Fruit fly (Drosophila melanogaster) whole organism, embryonic: ENCODE results near the gene CG34451.
A peak's percentile ranks its signal among the peaks of the same experiment; 100 is the strongest.

ENCODE experiments used
- Aef1 ChIP-seq: fragments of 200-800 bp; sonication (Bioruptor generic); IDR thresholded peaks from 3 replicates; pipeline ENCODE4 v1.3.6; 2022; ENCODE audit warnings: missing biosample characterization, missing genetic modification characterization
- Atf6 ChIP-seq: fragments of 200-800 bp; sonication (Bioruptor generic); IDR thresholded peaks from 2 replicates; pipeline ENCODE4 v1.3.6; 2022; ENCODE audit warnings: missing biosample characterization, missing genetic modification characterization
- BEAF-32 ChIP-seq: fragments of 200-800 bp; sonication (Bioruptor generic); optimal IDR thresholded peaks from 3 replicates; lab custom pipeline; 2017; ENCODE audit warnings: missing biosample characterization, missing genetic modification characterization, mild to moderate bottlenecking, moderate library complexity, missing genetic modification reagents
- CG1024 ChIP-seq: fragments of 200-800 bp; sonication (Bioruptor generic); IDR thresholded peaks from 2 replicates; pipeline ENCODE4 v1.3.6; 2022; ENCODE audit warnings: missing biosample characterization, missing genetic modification characterization
- CG10654 ChIP-seq: fragments of 200-800 bp; sonication (Bioruptor generic); optimal IDR thresholded peaks from 2 replicates; lab custom pipeline; 2016; ENCODE audit warnings: missing biosample characterization, missing genetic modification characterization
- CG13424 ChIP-seq: fragments of 200-800 bp; sonication (Bioruptor generic); optimal IDR thresholded peaks from 2 replicates; lab custom pipeline; 2019; ENCODE audit warnings: missing biosample characterization, mild to moderate bottlenecking, missing genetic modification characterization, moderate library complexity
- CG14667 ChIP-seq: fragments of 200-800 bp; sonication (Bioruptor generic); IDR thresholded peaks from 2 replicates; pipeline ENCODE4 v1.3.6; 2022; ENCODE audit warnings: missing biosample characterization, missing genetic modification characterization
- CG14965 ChIP-seq: fragments of 200-800 bp; sonication (Bioruptor generic); optimal IDR thresholded peaks from 2 replicates; lab custom pipeline; 2016; ENCODE audit warnings: missing biosample characterization, missing genetic modification characterization, borderline replicate concordance
- CG17186 ChIP-seq: fragments of 200-800 bp; sonication (Bioruptor generic); optimal IDR thresholded peaks from 3 replicates; lab custom pipeline; 2017; ENCODE audit warnings: missing biosample characterization, missing genetic modification reagents, missing genetic modification characterization
- CG31441 ChIP-seq: fragments of 200-800 bp; sonication (Bioruptor generic); IDR thresholded peaks from 2 replicates; pipeline ENCODE4 v1.3.6; 2022; ENCODE audit warnings: missing biosample characterization, missing genetic modification characterization
- CG32532 ChIP-seq: fragments of 200-800 bp; sonication (Bioruptor generic); IDR thresholded peaks from 2 replicates; pipeline ENCODE4 v1.3.6; 2022; ENCODE audit warnings: missing biosample characterization, missing genetic modification characterization
- CG42726 ChIP-seq: fragments of 200-800 bp; sonication (Bioruptor generic); IDR thresholded peaks from 2 replicates; pipeline ENCODE4 v1.3.6; 2022; ENCODE audit warnings: missing biosample characterization, missing genetic modification characterization; ENCODE audit not compliant: partially characterized antibody
- CG4282 ChIP-seq: fragments of 200-800 bp; sonication (Bioruptor generic); optimal IDR thresholded peaks from 2 replicates; lab custom pipeline; 2016; ENCODE audit warnings: missing biosample characterization, missing genetic modification characterization
- CG4328 ChIP-seq: fragments of 200-800 bp; sonication (Bioruptor generic); optimal IDR thresholded peaks from 3 replicates; lab custom pipeline; 2017; ENCODE audit warnings: missing biosample characterization, missing genetic modification reagents, missing genetic modification characterization
- CG4360 ChIP-seq: fragments of 200-800 bp; sonication (Bioruptor generic); IDR thresholded peaks from 2 replicates; pipeline ENCODE4 v1.3.6; 2022; ENCODE audit warnings: missing biosample characterization, missing genetic modification characterization
- CG4820 ChIP-seq: fragments of 200-800 bp; sonication (Bioruptor generic); optimal IDR thresholded peaks from 3 replicates; lab custom pipeline; 2016; ENCODE audit warnings: missing biosample characterization, missing genetic modification characterization
- CG6854 ChIP-seq: fragments of 200-800 bp; sonication (Bioruptor generic); optimal IDR thresholded peaks from 3 replicates; lab custom pipeline; 2017; ENCODE audit warnings: missing biosample characterization, mild to moderate bottlenecking, missing genetic modification characterization
- CG7271 ChIP-seq: fragments of 200-800 bp; sonication (Bioruptor generic); optimal IDR thresholded peaks from 2 replicates; lab custom pipeline; 2018; ENCODE audit warnings: missing biosample characterization, mild to moderate bottlenecking, missing genetic modification characterization, moderate library complexity
- CG7556 ChIP-seq: fragments of 200-800 bp; sonication (Bioruptor generic); optimal IDR thresholded peaks from 2 replicates; lab custom pipeline; 2017; ENCODE audit warnings: missing biosample characterization, mild to moderate bottlenecking, missing genetic modification characterization
- CG7987 ChIP-seq: fragments of 200-800 bp; sonication (Bioruptor generic); optimal IDR thresholded peaks from 2 replicates; lab custom pipeline; 2018; ENCODE audit warnings: missing biosample characterization, mild to moderate bottlenecking, missing genetic modification characterization, moderate library complexity
- CG8359 ChIP-seq: fragments of 200-800 bp; sonication (Bioruptor generic); optimal IDR thresholded peaks from 2 replicates; lab custom pipeline; 2017; ENCODE audit warnings: missing biosample characterization, mild to moderate bottlenecking, missing genetic modification characterization, borderline replicate concordance
- Dip3 ChIP-seq: fragments of 200-800 bp; sonication (Bioruptor generic); optimal IDR thresholded peaks from 3 replicates; lab custom pipeline; 2016; ENCODE audit warnings: missing biosample characterization, missing genetic modification characterization
- GATAe ChIP-seq: fragments of 200-800 bp; sonication (Bioruptor generic); conservative IDR thresholded peaks from 2 replicates; pipeline ENCODE4 v1.3.6; 2022; ENCODE audit warnings: missing biosample characterization, missing genetic modification characterization
- Hsf ChIP-seq: fragments of 200-800 bp; sonication (Bioruptor generic); optimal IDR thresholded peaks from 3 replicates; lab custom pipeline; 2016; ENCODE audit warnings: missing biosample characterization, missing genetic modification characterization
- Jarid2 ChIP-seq: fragments of 200-800 bp; sonication (Bioruptor generic); optimal IDR thresholded peaks from 3 replicates; lab custom pipeline; 2017; ENCODE audit warnings: mild to moderate bottlenecking, missing biosample characterization, missing genetic modification reagents, missing genetic modification characterization
- MESR4 ChIP-seq: fragments of 200-800 bp; sonication (Bioruptor generic); optimal IDR thresholded peaks from 2 replicates; lab custom pipeline; 2018; ENCODE audit warnings: missing biosample characterization, mild to moderate bottlenecking, missing genetic modification characterization, moderate library complexity
- Mrtf ChIP-seq: fragments of 200-800 bp; sonication (Bioruptor generic); IDR thresholded peaks from 3 replicates; pipeline ENCODE4 v1.3.6; 2022; ENCODE audit warnings: missing biosample characterization, missing genetic modification characterization
- NfI ChIP-seq: fragments of 200-800 bp; sonication (Bioruptor generic); optimal IDR thresholded peaks from 3 replicates; lab custom pipeline; 2018; ENCODE audit warnings: missing biosample characterization, mild to moderate bottlenecking, missing genetic modification characterization, moderate library complexity
- Scr ChIP-seq: fragments of 200-800 bp; sonication (Bioruptor generic); IDR thresholded peaks from 2 replicates; pipeline ENCODE4 v1.3.6; 2022; ENCODE audit warnings: missing biosample characterization, missing genetic modification characterization; ENCODE audit not compliant: partially characterized antibody
- Sox100B ChIP-seq: fragments of 200-800 bp; sonication (Bioruptor generic); optimal IDR thresholded peaks from 3 replicates; lab custom pipeline; 2018; ENCODE audit warnings: missing biosample characterization, mild to moderate bottlenecking, missing genetic modification characterization
- Trl ChIP-seq, 3 experiments: fragments of >200 bp in 2 of 3; fragments of 200-800 bp in 1 of 3; sonication (Bioruptor generic) in 1 of 3; optimal IDR thresholded peaks; 2 replicates in 1 of 3; 3 replicates in 2 of 3; lab custom pipeline; 2016 to 2017; ENCODE audit warnings: missing biosample characterization in 1 of 3, missing genetic modification characterization in 1 of 3
- Xrp1 ChIP-seq: fragments of 200-800 bp; sonication (Bioruptor generic); IDR thresholded peaks from 2 replicates; pipeline ENCODE4 v1.3.6; 2022; ENCODE audit warnings: missing biosample characterization, missing genetic modification characterization
- amos ChIP-seq: fragments of 200-800 bp; sonication (Bioruptor generic); IDR thresholded peaks from 2 replicates; pipeline ENCODE4 v1.3.6; 2022; ENCODE audit warnings: missing biosample characterization, missing genetic modification characterization; ENCODE audit not compliant: partially characterized antibody
- cad ChIP-seq: fragments of >200 bp; optimal IDR thresholded peaks from 2 replicates; lab custom pipeline; 2017; ENCODE audit warnings: missing biosample characterization, missing genetic modification characterization
- cato ChIP-seq: fragments of 200-800 bp; sonication (Bioruptor generic); optimal IDR thresholded peaks from 2 replicates; lab custom pipeline; 2016; ENCODE audit warnings: missing biosample characterization, missing genetic modification characterization, borderline replicate concordance
- chn ChIP-seq: fragments of 200-800 bp; sonication (Bioruptor generic); optimal IDR thresholded peaks from 2 replicates; lab custom pipeline; 2016; ENCODE audit warnings: missing biosample characterization, missing genetic modification characterization
- crc ChIP-seq: fragments of 200-800 bp; sonication (Bioruptor generic); optimal IDR thresholded peaks from 2 replicates; lab custom pipeline; 2016; ENCODE audit warnings: missing biosample characterization, missing genetic modification characterization
- dm ChIP-seq: fragments of 200-800 bp; sonication (Bioruptor generic); optimal IDR thresholded peaks from 3 replicates; lab custom pipeline; 2016; ENCODE audit warnings: missing biosample characterization, missing genetic modification characterization
- fu2 ChIP-seq: fragments of 200-800 bp; sonication (Bioruptor generic); optimal IDR thresholded peaks from 2 replicates; lab custom pipeline; 2016; ENCODE audit warnings: missing biosample characterization, missing genetic modification characterization
- gcm2 ChIP-seq: fragments of 200-800 bp; sonication (Bioruptor generic); optimal IDR thresholded peaks from 2 replicates; lab custom pipeline; 2016; ENCODE audit warnings: missing biosample characterization, missing genetic modification characterization
- her ChIP-seq: fragments of 200-800 bp; sonication (Bioruptor generic); optimal IDR thresholded peaks from 2 replicates; lab custom pipeline; 2016; ENCODE audit warnings: missing biosample characterization, missing genetic modification characterization
- jing ChIP-seq: fragments of 200-800 bp; sonication (Bioruptor generic); optimal IDR thresholded peaks from 2 replicates; lab custom pipeline; 2018; ENCODE audit warnings: missing biosample characterization, mild to moderate bottlenecking, missing genetic modification characterization
- knrl ChIP-seq: fragments of 200-800 bp; sonication (Bioruptor generic); IDR thresholded peaks from 3 replicates; pipeline ENCODE4 v1.3.6; 2022; ENCODE audit warnings: missing biosample characterization, missing genetic modification characterization; ENCODE audit not compliant: partially characterized antibody
- lbe ChIP-seq: fragments of 200-800 bp; sonication (Bioruptor generic); optimal IDR thresholded peaks from 2 replicates; lab custom pipeline; 2016; ENCODE audit warnings: missing biosample characterization, mild to moderate bottlenecking, missing genetic modification characterization
- mld ChIP-seq: fragments of 200-800 bp; sonication (Bioruptor generic); IDR thresholded peaks from 3 replicates; pipeline ENCODE4 v1.3.6; 2022; ENCODE audit warnings: missing biosample characterization, missing genetic modification characterization; ENCODE audit not compliant: partially characterized antibody
- onecut ChIP-seq: fragments of 200-800 bp; sonication (Bioruptor generic); IDR thresholded peaks from 2 replicates; pipeline ENCODE4 v1.3.6; 2022; ENCODE audit warnings: missing biosample characterization, missing genetic modification characterization
- sqz ChIP-seq: fragments of 200-800 bp; sonication (Bioruptor generic); optimal IDR thresholded peaks from 3 replicates; lab custom pipeline; 2018; ENCODE audit warnings: missing biosample characterization, mild to moderate bottlenecking, missing genetic modification characterization
- tap ChIP-seq: fragments of 200-800 bp; optimal IDR thresholded peaks from 3 replicates; lab custom pipeline; 2019; ENCODE audit warnings: missing biosample characterization, mild to moderate bottlenecking, missing genetic modification characterization, moderate library complexity
- tx ChIP-seq: fragments of 200-800 bp; sonication (Bioruptor generic); optimal IDR thresholded peaks from 2 replicates; lab custom pipeline; 2016; ENCODE audit warnings: missing biosample characterization, missing genetic modification characterization
- vfl ChIP-seq: fragments of 200-800 bp; sonication (Bioruptor generic); optimal IDR thresholded peaks from 2 replicates; lab custom pipeline; 2016; ENCODE audit warnings: missing biosample characterization, missing genetic modification characterization
- vnd ChIP-seq: fragments of 200-800 bp; sonication (Bioruptor generic); IDR thresholded peaks from 3 replicates; pipeline ENCODE4 v1.3.6; 2022; ENCODE audit warnings: missing biosample characterization, missing genetic modification characterization; ENCODE audit not compliant: partially characterized antibody

The CG34451 gene

dm6 chr3L:15670455-15670854 is 21.4 kb downstream of the CG34451 start (continued):
- TF ChIP-seq Scr (GFP tag; lab: Robert Waterston, UW), result no peak
- no peak for TF ChIP-seq BEAF-32 (GFP tag; lab: Kevin White, UChicago)
- TF ChIP-seq knrl, result no peak
- TF ChIP-seq gcm2 (GFP tag; lab: Kevin White, UChicago), result no peak
- no peak for TF ChIP-seq Hsf (GFP tag; lab: Kevin White, UChicago)
- TF ChIP-seq CG7987 (GFP tag; lab: Kevin White, UChicago), result no peak
- no peak for TF ChIP-seq CG4328
- no peak for TF ChIP-seq Sox100B (GFP tag; lab: Kevin White, UChicago)
- TF ChIP-seq onecut, result no peak
- TF ChIP-seq CG4360 (GFP tag; lab: Robert Waterston, UW), result no peak
- no peak for TF ChIP-seq tx
- TF ChIP-seq lbe, result no peak
- TF ChIP-seq cad (GFP tag; lab: Kevin White, UChicago), result no peak
- TF ChIP-seq CG4820 (GFP tag; lab: Kevin White, UChicago), result no peak
- TF ChIP-seq CG31441 (GFP tag; lab: Robert Waterston, UW), result peak; percentile 48
- TF ChIP-seq mld (GFP tag; lab: Robert Waterston, UW), result no peak
- TF ChIP-seq Mrtf (GFP tag; lab: Robert Waterston, UW), result no peak
- no peak for TF ChIP-seq jing (GFP tag; lab: Kevin White, UChicago)
- TF ChIP-seq GATAe, result no peak
- no peak for TF ChIP-seq Trl (optimal IDR thresholded peaks at IDR 0.05; lab: Kevin White, UChicago)
- no peak for TF ChIP-seq Trl (GFP tag; optimal IDR thresholded peaks at IDR 0.05; lab: Kevin White, UChicago)
- TF ChIP-seq NfI, result no peak
- TF ChIP-seq her (GFP tag; lab: Kevin White, UChicago), result no peak
- TF ChIP-seq MESR4, result no peak
- no peak for TF ChIP-seq Dip3
- TF ChIP-seq vnd (GFP tag; lab: Robert Waterston, UW), result no peak
- no peak for TF ChIP-seq CG32532 (GFP tag; lab: Robert Waterston, UW)
- no peak for TF ChIP-seq CG4282 (GFP tag; lab: Kevin White, UChicago)
- TF ChIP-seq crc (GFP tag; lab: Kevin White, UChicago), result no peak
- no peak for TF ChIP-seq Atf6 (GFP tag; lab: Robert Waterston, UW)
- TF ChIP-seq CG42726 (GFP tag; lab: Robert Waterston, UW), result no peak
- no peak for TF ChIP-seq sqz (GFP tag; lab: Kevin White, UChicago)
- TF ChIP-seq CG7556, result peak; percentile 6
- no peak for TF ChIP-seq cato (GFP tag; lab: Kevin White, UChicago)
- TF ChIP-seq Xrp1 (GFP tag; lab: Robert Waterston, UW), result peak; percentile 66; the same call in 1 of the 2 replicates
- no peak for TF ChIP-seq CG10654 (GFP tag; lab: Kevin White, UChicago)
- TF ChIP-seq CG14667 (GFP tag; lab: Robert Waterston, UW), result no peak
- TF ChIP-seq Jarid2 (GFP tag; lab: Kevin White, UChicago), result no peak
- no peak for TF ChIP-seq CG14965
- no peak for TF ChIP-seq CG13424 (tag; lab: Kevin White, UChicago)
- no peak for TF ChIP-seq chn (GFP tag; lab: Kevin White, UChicago)
- TF ChIP-seq CG8359 (GFP tag; lab: Kevin White, UChicago), result no peak
- TF ChIP-seq CG6854 (GFP tag; lab: Kevin White, UChicago), result no peak
- TF ChIP-seq fu2 (GFP tag; lab: Kevin White, UChicago), result no peak
- no peak for TF ChIP-seq CG17186 (GFP tag; lab: Kevin White, UChicago)
- no peak for TF ChIP-seq tap (tag; lab: Kevin White, UChicago)
- TF ChIP-seq Aef1 (GFP tag; lab: Robert Waterston, UW), result no peak
- TF ChIP-seq amos (GFP tag; lab: Robert Waterston, UW), result no peak
- no peak for TF ChIP-seq CG1024
- no peak for TF ChIP-seq CG7271 (tag; lab: Kevin White, UChicago)
- TF ChIP-seq dm (GFP tag; lab: Kevin White, UChicago), result no peak
- TF ChIP-seq vfl (GFP tag; lab: Kevin White, UChicago), result no peak
